Worm (Caenorhabditis elegans) whole organism, dauer: ENCODE data around the gene C49F8.1.

Experiments used
- unc-62 ChIP-seq: sonication (generic microtip); optimal IDR thresholded peaks from 2 replicates; lab custom pipeline; 2017; ENCODE audit warnings: missing biosample characterization, missing genetic modification reagents, missing genetic modification characterization

C49F8.1 gene

DNA sequence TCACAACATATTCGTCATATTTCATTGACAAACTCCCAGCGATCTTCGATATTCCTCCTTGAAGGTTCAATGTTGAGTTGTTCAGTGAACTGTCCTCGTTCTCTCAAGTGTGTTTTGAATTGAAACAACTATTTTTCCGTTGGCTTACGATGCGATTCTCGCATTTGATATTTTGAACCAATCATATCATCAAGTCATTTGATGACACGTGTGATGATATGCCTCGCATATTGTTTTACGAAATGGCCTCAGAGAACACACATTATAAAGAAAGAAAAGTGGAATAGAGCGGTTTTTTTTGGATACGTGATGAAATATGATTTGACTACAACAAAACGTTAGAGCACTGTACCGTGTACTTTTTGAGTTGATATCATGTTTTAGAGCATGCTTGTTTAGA lies 16.4 kb downstream of the C49F8.1 start:
- no peak for TF ChIP-seq unc-62 (GFP tag; lab: Kevin White, UChicago)

DNA sequence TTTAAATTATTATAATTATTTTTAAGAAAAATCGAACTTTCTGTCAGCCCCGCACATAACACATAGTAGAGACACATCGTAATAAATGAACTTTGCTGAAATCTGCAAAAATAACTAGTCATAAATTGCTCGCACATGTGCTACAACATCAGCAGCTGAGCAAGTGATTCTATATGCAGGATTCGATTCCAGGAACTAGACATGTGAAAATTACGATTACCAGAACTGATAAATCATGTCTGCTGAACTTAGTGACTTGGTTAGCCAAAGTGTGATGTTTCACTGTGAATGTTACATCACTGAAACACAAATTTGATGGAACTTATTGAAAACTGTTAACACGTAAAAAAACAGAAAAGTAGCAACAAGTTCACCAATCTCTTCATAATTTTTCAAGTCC lies 17.5 kb downstream of the C49F8.1 start:
- no peak for TF ChIP-seq unc-62 (GFP tag; lab: Kevin White, UChicago)

DNA sequence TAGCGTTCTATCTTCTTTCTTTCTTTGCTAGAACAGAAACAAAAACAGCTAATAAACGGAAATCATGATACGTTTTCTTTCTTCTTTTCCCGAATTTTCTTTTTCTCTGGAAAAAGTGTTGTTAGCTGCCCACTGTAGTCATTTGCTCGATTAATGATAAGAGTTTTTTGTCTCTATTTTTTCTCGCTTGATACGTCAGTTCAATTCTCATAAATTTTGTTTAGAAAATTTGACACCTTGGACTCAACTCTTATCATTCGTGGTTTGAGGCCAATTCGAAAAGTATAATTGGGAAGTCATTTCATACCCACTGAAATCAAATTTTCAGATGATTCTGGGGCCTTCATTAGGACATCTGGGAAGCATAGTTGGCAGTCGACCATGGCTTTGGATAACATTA lies 22.9 kb downstream of the C49F8.1 start:
- TF ChIP-seq unc-62 (GFP tag; lab: Kevin White, UChicago): no peak

DNA sequence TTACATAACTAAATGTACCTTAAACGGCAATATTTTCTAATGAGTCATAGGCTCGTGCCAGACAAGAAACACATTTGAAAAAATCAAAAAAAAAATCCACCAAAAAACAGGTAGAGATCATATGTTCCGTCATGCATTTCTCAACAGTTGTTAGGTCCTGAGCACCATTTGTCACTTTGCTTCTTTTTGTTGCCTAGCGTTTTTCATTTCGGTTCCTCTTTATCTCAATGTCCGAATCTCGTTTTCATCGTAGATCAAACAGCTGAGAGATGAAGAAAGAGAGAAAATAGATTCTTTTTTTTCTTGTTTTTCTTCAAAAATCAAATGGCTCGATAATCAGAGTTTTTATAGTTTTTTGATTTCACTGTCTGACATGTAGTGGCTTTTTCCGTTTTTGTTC lies 23.8 kb downstream of the C49F8.1 start:
- TF ChIP-seq unc-62 (GFP tag; lab: Kevin White, UChicago): no peak

DNA sequence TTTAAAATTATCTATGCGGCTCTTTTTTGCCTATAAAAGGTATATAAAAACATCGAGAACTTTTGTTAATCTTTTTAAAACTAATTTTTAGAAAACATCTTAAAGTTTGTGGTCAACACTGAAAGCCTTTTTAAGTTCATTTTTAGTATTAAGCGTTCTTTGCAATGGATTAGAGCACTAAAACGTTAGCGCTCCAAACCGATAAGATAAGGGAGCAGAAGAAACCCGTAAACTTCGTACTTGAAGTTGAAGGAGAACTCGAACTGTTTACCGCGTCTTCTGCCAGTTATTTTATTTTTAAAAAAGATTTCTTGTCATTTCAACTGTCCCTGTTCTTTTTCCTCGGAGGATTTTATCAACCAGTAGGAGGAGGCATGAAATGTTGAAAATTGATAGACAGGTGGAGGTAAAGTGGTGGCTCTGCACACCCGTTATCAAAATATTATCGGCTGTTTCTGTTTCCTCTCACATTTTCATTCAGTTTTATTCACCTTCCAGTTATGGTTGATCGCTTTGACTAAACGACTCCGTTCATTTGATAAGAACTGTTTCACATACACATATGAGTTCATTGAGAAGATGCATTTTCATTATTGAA lies 25.7 kb downstream of the C49F8.1 start:
- TF ChIP-seq unc-62 (GFP tag; lab: Kevin White, UChicago): no peak

DNA sequence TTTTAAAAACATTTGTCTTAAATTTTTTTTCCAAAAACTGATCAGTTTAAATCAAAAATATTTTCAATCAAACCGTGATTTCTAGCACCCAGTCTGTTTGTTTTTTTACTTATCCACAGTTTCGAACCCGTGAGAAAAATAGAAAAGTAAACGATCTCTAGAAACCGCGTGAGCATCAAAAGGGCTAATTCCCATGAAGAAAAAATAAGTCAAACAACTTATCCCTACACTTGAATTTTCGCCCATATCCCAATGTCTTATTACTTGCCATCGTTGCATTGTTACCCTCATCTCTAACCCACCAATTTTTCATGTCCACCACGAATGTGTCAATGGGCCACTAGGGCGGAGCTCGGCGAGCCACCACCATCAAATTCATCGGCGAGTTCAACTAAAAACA lies 27.1 kb downstream of the C49F8.1 start, which contains the start of gene ptr-24:
Gene ptr-24, plus strand, starts transcription at position 301 of the 400 bp plus-strand sequence.
- TF ChIP-seq unc-62 (GFP tag; lab: Kevin White, UChicago): no peak

DNA sequence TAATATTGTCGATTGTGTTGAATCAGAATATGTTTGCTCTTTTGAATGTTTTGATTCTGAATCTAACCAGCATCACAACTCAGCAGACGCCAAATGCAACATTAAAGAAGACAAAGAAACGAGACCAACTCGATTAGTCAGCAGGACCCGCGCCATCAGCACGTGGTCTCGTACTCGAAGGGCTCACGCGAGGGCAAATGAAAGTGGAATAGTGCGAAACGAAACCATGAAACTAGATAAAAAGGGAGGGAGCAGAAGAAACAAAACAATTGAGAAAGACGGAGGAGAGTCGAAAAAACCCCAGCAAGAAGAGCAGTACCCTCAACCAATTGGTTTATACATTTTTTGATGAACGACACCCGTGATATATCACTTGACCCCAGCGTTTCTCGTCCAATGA lies 27.8 kb downstream of the C49F8.1 start:
- TF ChIP-seq unc-62 (GFP tag; lab: Kevin White, UChicago): no peak

DNA sequence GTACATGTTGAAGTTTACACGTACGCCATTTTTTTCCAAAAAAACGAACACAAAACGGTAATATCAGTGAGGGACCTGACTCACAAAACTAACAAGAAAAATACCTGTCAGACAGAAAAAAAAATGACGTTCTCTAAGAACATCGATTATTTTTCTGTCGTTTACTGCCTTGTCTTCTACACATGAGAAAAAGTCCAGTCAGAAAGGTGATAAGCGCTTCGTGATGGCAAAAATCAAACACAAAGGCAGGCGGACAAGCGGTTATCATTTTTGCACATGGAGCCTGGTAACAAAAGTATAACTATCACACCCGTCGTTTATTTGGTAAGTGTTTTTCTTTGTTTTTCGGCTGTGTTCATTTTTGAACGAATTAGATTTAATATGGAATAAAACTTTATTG lies 31.0 kb downstream of the C49F8.1 start, which contains the start of gene F46G10.4:
Gene F46G10.4, plus strand, starts transcription at position 212 of the 400 bp plus-strand sequence.
- TF ChIP-seq unc-62 (GFP tag; lab: Kevin White, UChicago): no peak

DNA sequence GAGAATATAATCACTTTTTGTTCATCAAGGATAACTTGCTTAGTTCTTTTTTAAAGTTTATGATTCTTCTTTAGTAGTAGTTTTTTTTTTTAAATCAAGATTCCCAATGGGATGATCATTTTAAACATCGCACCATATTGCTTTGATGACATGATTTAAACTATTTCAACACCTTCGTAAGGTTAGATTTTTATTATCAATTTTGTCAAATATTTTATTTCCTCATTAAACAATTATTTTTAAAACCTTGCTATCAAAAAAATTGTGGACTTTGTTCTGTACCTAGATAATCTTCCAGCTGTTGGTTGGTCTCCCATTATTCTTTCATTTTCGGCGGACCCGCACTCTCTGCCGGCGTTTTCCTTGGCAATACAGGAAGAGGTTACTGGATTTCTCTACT lies 33.4 kb downstream of the C49F8.1 start, which contains the start of gene sir-2.3:
Gene sir-2.3, plus strand, starts transcription at position 301 of the 400 bp plus-strand sequence.
- no peak for TF ChIP-seq unc-62 (GFP tag; lab: Kevin White, UChicago)

DNA sequence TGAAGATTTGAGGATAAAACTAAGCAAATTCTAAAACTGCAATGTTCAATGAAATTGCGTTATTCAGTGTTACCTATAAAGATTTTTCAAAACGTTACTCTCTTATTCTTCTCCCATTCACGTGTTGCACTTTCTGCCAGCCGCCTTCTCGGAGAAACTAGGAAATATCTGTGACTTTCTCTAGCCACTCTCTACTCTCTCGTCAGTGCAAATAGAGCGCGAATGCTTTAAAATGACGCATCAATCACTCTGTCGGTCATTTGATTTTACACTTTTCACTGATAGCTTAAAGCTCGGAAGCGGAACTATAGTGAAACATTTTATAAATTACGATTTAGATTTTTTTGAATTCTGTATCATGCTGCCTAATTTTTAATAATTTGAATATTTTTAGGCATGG lies 35.9 kb downstream of the C49F8.1 start:
- no peak for TF ChIP-seq unc-62 (GFP tag; lab: Kevin White, UChicago)

DNA sequence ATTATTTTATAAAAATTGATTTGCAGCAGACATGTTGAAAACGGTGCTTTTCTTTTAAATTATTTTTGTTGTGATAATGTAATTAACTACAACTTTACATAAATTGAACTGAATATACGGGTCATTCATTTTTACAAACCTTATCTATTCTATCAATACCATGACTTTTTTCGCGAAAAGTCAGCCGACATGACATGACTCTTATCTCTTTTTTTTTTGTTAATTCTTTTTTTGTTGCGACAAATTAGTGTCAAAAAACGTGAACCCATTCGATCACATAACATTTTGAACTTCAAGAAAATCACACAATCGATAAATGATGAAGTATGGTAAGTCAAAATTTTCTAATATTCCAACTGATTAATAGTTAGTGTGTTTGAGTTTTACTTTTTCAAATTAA lies 36.8 kb downstream of the C49F8.1 start, which contains the start of gene sir-2.2:
Gene sir-2.2, plus strand, starts transcription at position 34 of the 400 bp plus-strand sequence.
- no peak for TF ChIP-seq unc-62 (GFP tag; lab: Kevin White, UChicago)

DNA sequence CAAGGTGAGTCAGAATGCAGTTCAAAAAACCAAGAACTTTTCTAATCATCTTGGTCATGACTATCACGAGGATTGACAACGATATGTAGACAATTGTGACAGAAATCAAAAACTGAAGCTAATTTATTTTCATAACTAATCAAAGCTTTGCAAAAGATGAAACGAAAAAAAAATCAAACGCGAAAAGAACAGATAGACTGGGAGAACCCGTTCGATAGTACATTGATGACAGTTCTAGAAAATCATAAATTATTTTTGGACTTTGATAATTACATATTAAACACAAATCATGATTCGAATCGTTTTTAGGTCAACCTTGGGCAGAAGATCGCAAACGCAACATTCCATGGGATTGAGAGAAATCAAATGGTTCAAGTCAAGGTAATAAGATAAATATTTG lies 39.8 kb downstream of the C49F8.1 start:
- no peak for TF ChIP-seq unc-62 (GFP tag; lab: Kevin White, UChicago)

DNA sequence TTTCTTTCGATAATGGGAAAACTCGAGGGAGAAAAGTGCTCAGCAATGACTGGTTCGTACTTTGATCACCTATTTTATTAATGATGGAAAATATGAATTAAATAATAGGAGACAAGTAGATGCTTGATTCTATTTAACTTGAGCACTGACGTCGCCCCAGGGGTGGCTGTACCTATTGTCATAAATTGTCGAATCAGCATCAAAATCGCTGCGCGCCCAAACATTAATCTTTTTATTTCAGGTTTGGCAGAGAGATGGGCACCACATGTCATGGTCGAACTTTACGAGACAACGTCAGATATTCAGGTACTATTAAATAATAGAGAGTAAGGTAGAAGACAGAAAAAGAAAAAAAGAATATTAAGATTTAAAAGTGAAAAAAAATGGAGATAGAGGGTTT lies 40.5 kb downstream of the C49F8.1 start:
- TF ChIP-seq unc-62 (GFP tag; lab: Kevin White, UChicago): no peak

DNA sequence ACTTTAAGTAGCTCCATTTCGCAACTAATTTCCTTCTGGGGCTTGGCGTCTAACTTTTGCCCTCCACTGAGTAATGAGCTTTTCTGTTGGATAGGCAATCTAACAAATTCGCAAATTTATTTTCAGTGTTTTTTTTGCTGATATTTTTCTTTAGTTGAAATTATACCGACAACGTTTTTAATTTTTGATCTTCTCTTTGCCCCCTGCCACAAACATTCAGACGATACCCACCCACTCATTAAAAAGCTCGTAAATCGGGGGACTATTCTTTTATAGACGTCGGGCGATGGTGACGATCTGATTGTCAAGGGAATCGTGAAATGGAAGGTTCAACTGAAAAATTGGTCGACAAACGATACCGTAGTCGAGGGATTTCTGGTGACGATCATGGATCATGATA lies 41.1 kb downstream of the C49F8.1 start:
- no peak for TF ChIP-seq unc-62 (GFP tag; lab: Kevin White, UChicago)

DNA sequence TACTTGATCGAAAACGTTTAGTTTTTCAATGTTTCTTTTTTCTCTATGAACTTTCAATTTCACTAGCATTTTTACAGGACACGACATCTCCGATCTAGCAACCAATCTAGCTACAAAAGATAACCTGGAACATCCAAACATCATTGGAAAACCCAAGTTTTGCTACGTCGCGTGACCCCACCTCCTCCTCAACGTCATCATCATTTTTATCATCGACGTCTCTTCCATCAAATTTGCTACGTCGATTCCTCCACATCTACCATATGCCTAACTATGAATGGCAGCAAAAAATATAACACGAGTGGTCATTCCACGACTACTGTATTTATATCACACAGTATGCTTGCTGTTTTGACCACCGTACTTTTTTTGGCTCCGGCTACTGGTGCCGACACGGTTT lies 41.9 kb downstream of the C49F8.1 start, which contains the start of gene F46G10.2:
Gene F46G10.2, plus strand, starts transcription at position 78 of the 400 bp plus-strand sequence.
- TF ChIP-seq unc-62 (GFP tag; lab: Kevin White, UChicago): no peak

DNA sequence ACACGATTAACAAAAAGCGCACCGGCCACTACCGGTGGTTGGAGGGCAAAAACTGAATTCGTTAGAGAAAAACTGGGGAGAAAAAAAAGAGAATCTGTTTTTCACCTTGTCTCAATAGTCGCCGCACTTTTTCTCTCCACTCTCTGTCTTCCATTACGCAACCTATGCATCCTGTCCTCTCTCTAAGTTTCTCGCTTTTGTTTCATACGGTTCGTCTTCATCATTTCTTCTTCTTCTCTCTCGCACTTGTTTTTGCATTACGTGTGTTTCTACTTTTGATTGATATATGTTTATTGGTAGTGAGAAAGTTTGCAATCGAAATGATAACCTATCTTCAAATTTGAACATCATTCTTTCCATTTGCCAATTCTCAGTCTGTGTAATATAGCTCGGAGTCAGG lies 44.2 kb downstream of the C49F8.1 start:
- no peak for TF ChIP-seq unc-62 (GFP tag; lab: Kevin White, UChicago)

DNA sequence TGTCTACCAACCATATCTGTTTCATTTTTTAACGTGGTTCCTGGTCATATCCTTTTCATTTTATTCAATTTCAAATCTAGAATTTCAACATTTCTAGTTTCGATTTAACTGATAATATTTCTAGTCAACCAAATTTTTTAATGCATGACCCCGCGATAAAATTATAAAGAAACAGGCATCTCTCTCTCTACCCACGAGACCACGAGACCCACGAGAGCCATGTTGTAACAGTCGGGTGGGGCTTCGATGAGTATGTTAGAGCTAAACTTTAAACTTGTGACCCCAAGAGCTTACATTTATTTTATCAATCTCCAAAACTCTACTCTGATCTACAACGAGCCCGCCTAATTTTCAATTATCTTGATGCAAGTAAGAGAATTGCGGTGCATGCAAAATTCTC lies 46.5 kb downstream of the C49F8.1 start:
- TF ChIP-seq unc-62 (GFP tag; lab: Kevin White, UChicago): no peak
